Worm (Caenorhabditis elegans): ENCODE results near the gene rbc-2.
"Not testable (repeated sequence)": the region's sequence is repeated elsewhere in the genome, so short reads cannot be mapped to it uniquely, and the experiment has no call there.

The rbc-2 gene

ce11 chrIII:2575635-2576164 is 47.2 kb upstream of the rbc-2 start, which contains the start of gene Y54F10AR.1:
Y54F10AR.1 (minus strand) TSS chrIII:2575685.
- no peak for TF ChIP-seq dmd-4 (tag; optimal IDR thresholded peaks at IDR 0.05; ENCODE audit: borderline replicate concordance)
- TF ChIP-seq pha-2 (tag; optimal IDR thresholded peaks at IDR 0.05) = no peak
- no peak for TF ChIP-seq gmeb-2 (tag; optimal IDR thresholded peaks at IDR 0.05)
- no peak for TF ChIP-seq pat-9 (tag; optimal IDR thresholded peaks at IDR 0.05)
- no peak for TF ChIP-seq rnt-1 (tag; optimal IDR thresholded peaks at IDR 0.05)
- TF ChIP-seq unc-55 (GFP tag; optimal IDR thresholded peaks at IDR 0.05) = no peak
- no peak for TF ChIP-seq ttx-3 (tag; optimal IDR thresholded peaks at IDR 0.05)
- TF ChIP-seq ahr-1 (tag; optimal IDR thresholded peaks at IDR 0.05) = no peak
- TF ChIP-seq Y22D7AL.16 (tag; optimal IDR thresholded peaks at IDR 0.05) = no peak
- no peak for TF ChIP-seq hlh-13 (GFP tag; optimal IDR thresholded peaks at IDR 0.05)
- TF ChIP-seq dve-1 (tag; optimal IDR thresholded peaks at IDR 0.05) = no peak
- no peak for TF ChIP-seq C38D4.7 (GFP tag; optimal IDR thresholded peaks at IDR 0.05)
- no peak for TF ChIP-seq C08G9.2 (tag; optimal IDR thresholded peaks at IDR 0.05)
- no peak for TF ChIP-seq ceh-9 (tag; optimal IDR thresholded peaks at IDR 0.05)
- no peak for TF ChIP-seq nfya-1 (tag; optimal IDR thresholded peaks at IDR 0.05)
- TF ChIP-seq elt-4 (tag; optimal IDR thresholded peaks at IDR 0.05) = no peak
- TF ChIP-seq madf-2 (tag; optimal IDR thresholded peaks at IDR 0.05) = no peak
- TF ChIP-seq eyg-1 (tag; optimal IDR thresholded peaks at IDR 0.05) = no peak
- TF ChIP-seq zip-5 (tag; optimal IDR thresholded peaks at IDR 0.05) = no peak

DNA sequence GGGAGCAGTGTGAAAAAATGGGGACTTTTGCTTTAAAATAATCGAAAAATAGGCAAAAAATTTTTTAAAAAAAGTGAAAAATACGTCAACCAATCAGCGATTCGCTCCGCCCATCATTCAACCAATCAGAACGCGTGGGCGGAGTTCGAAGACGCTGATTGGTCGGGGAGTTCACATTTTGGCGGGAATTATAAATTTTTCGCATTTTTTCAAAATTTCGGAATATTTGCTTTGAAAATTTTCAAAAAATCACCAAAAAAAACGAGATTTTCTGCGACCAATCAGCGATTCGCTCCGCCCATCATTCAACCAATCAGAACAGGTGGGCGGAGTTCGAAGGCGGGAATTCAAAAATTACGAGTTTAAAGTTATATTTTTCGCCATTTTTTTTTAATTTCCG is 43.9 kb upstream of the rbc-2 start:
- TF ChIP-seq nfya-1 (tag; optimal IDR thresholded peaks at IDR 0.05) = peak; percentile 75
- TF ChIP-seq Y22D7AL.16 (tag; optimal IDR thresholded peaks at IDR 0.05) = no peak

DNA sequence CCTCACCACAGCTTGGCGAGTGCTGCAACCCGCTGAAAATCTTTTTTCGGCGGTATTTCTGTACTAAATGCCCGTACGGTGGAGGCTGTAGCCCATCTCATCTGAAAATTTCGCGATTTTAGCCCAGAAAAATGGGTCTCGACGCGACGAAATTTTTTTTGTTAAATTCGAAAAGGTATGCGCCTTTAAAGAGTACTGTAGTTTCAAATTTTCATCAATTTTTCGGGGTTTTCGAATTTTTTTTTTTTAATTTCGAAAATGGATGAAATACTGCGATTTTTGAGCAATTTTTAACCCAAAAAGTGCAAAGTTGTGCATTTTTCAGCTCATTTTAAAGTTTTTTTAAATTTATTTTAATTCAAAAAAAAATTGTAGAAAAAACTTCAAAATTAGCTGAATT is 43.0 kb upstream of the rbc-2 start, which contains the start of gene Y54F10AR.2:
Gene Y54F10AR.2 (minus strand): TSS at position 101 of the 400 bp plus-strand sequence.
- no peak for TF ChIP-seq zip-5 (tag; optimal IDR thresholded peaks at IDR 0.05)

DNA sequence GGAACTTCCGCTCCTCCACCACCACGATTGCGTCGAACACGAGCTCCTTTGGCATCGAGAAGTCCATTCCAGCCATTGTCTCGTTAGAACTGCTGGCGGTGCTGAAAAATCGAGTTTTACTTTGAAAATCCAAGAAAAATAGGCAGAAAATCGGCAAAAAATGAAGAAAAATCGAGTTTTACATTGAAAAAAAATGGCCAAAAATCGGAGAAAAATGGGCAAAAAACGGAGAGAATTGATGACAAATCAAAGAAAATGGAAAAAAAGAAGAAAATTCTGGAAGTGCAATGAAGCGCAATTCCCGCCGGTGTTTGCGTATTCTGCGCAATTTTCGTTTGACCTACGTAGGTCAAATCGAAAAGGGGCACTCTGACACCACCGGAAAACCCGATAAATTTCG is 35.4 kb upstream of the rbc-2 start, which contains the start of gene Y54F10AM.11:
Gene Y54F10AM.11 (minus strand): TSS at position 101 of the 400 bp plus-strand sequence.
- not testable (repeated sequence) for TF ChIP-seq pag-3 (tag; optimal IDR thresholded peaks at IDR 0.05; ENCODE audit: borderline replicate concordance); hlh-30 (tag; optimal IDR thresholded peaks at IDR 0.05; ENCODE audit: insufficient read depth); sox-4 (tag; optimal IDR thresholded peaks at IDR 0.05)

ce11 chrIII:2563033-2563656 is 34.7 kb upstream of the rbc-2 start:
- no peak for TF ChIP-seq eyg-1 (tag; optimal IDR thresholded peaks at IDR 0.05)
- TF ChIP-seq hlh-6 (tag; optimal IDR thresholded peaks at IDR 0.05) = no peak
- no peak for TF ChIP-seq gmeb-2 (tag; optimal IDR thresholded peaks at IDR 0.05)
- no peak for TF ChIP-seq ceh-34 (tag; optimal IDR thresholded peaks at IDR 0.05)
- TF ChIP-seq rnt-1 (tag; optimal IDR thresholded peaks at IDR 0.05) = no peak
- TF ChIP-seq sdc-2 (tag; optimal IDR thresholded peaks at IDR 0.05) = no peak
- no peak for TF ChIP-seq pag-3 (tag; optimal IDR thresholded peaks at IDR 0.05; ENCODE audit: borderline replicate concordance)

DNA sequence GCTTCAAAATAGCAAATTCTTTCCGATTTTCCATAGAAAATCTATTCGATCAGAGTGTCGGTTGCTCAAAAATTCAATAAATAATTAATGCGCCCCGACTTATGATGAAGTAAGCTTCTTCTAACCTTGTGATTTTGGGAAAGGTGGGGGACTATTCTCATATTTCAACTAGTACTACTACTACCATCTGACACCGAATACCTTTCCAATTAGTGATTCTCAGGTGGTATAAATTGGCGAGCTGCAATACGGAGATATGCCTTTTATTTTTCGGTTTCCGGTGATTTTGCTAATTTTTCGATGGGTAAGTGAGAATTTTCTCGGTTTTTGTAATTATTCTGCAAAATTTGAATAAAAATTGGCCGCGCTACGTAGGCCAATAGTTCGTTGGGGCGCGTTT is 32.9 kb upstream of the rbc-2 start, which contains the start of gene nhr-239:
Gene nhr-239 (plus strand): TSS at position 301 of the 400 bp plus-strand sequence.
- TF ChIP-seq pha-2 (tag; optimal IDR thresholded peaks at IDR 0.05) (no peak), ceh-45 (GFP tag; IDR thresholded peaks at IDR 0.05) (no peak), tbx-2 (tag; optimal IDR thresholded peaks at IDR 0.05) (no peak), unc-55 (GFP tag; optimal IDR thresholded peaks at IDR 0.05) (no peak), elt-2 (tag; optimal IDR thresholded peaks at IDR 0.05) (no peak), ceh-18 (tag; optimal IDR thresholded peaks at IDR 0.05) (no peak), pag-3 (tag; optimal IDR thresholded peaks at IDR 0.05; ENCODE audit: borderline replicate concordance) (no peak), unc-3 (GFP tag; conservative IDR thresholded peaks at IDR 0.05) (no peak), unc-3 (tag; optimal IDR thresholded peaks at IDR 0.05) (no peak), ahr-1 (tag; optimal IDR thresholded peaks at IDR 0.05) (no peak), sox-2 (GFP tag; IDR thresholded peaks at IDR 0.05) (no peak), C38D4.7 (GFP tag; optimal IDR thresholded peaks at IDR 0.05) (no peak), fkh-10 (GFP tag; optimal IDR thresholded peaks at IDR 0.05) (no peak), ama-1 (optimal IDR thresholded peaks at IDR 0.05) (no peak)
